Worm (Caenorhabditis elegans) whole organism, mixed stage, embryonic: ENCODE measurements around the gene srd-29.

Source experiments
- ceh-43 ChIP-seq: fragments of 200-800 bp; sonication (Bioruptor generic); optimal IDR thresholded peaks from 2 replicates; lab custom pipeline; 2018; ENCODE audit warnings: mild to moderate bottlenecking, missing genetic modification characterization, moderate library complexity, missing compliant biosample characterization
- lin-13 ChIP-seq: fragments of 150-350 bp; optimal IDR thresholded peaks from 2 replicates; lab custom pipeline; 2014; ENCODE audit warnings: missing biosample characterization, missing genetic modification characterization
- nhr-12 ChIP-seq: fragments of 150-350 bp; optimal IDR thresholded peaks from 2 replicates; lab custom pipeline; 2014; ENCODE audit warnings: missing biosample characterization, missing genetic modification characterization
- nhr-237 ChIP-seq: fragments of 150-350 bp; optimal IDR thresholded peaks from 2 replicates; lab custom pipeline; 2014; ENCODE audit warnings: missing biosample characterization, missing genetic modification characterization
- nhr-28 ChIP-seq: fragments of 150-350 bp; optimal IDR thresholded peaks from 2 replicates; lab custom pipeline; 2014; ENCODE audit warnings: missing biosample characterization, missing genetic modification characterization
- snpc-4 ChIP-seq: fragments of 150-350 bp; optimal IDR thresholded peaks from 2 replicates; lab custom pipeline; 2014; ENCODE audit warnings: missing biosample characterization, missing genetic modification characterization
- zip-8 ChIP-seq: fragments of 150-350 bp; optimal IDR thresholded peaks from 2 replicates; lab custom pipeline; 2014; ENCODE audit warnings: missing biosample characterization, missing genetic modification characterization

ce11 chrV:7639787-7640186, 4.2 kb downstream of the srd-29 start, which contains the start of gene F07C4.10:
- TF ChIP-seq nhr-237 (tag; lab: Kevin White, UChicago) (no peak), snpc-4 (no peak), ceh-43 (GFP tag; lab: Kevin White, UChicago) (no peak), nhr-28 (tag; lab: Kevin White, UChicago) (no peak), lin-13 (tag; lab: Kevin White, UChicago) (no peak), zip-8 (tag; lab: Kevin White, UChicago) (no peak), nhr-12 (tag; lab: Kevin White, UChicago) (no peak)
